Fruit fly (Drosophila melanogaster) whole organism, embryonic: ENCODE measurements around the gene Acp76A.

ENCODE experiments used
- ATbp ChIP-seq: fragments of 200-800 bp; sonication (Bioruptor generic); optimal IDR thresholded peaks from 2 replicates; lab custom pipeline; 2017; ENCODE audit warnings: missing biosample characterization, mild to moderate bottlenecking, missing genetic modification characterization, missing genetic modification reagents
- Ada2b ChIP-seq: fragments of 200-800 bp; sonication (Bioruptor generic); IDR thresholded peaks from 2 replicates; pipeline ENCODE4 v1.3.6; 2022; ENCODE audit warnings: missing biosample characterization, missing genetic modification characterization
- Awh ChIP-seq: fragments of 200-800 bp; sonication (Bioruptor generic); IDR thresholded peaks from 2 replicates; pipeline ENCODE4, ENCODE4 v1.3.6; 2022; ENCODE audit warnings: missing biosample characterization, missing genetic modification characterization
- B-H2 ChIP-seq: fragments of 200-800 bp; sonication (Bioruptor generic); optimal IDR thresholded peaks from 2 replicates; lab custom pipeline; 2018; ENCODE audit warnings: missing biosample characterization, mild to moderate bottlenecking, missing genetic modification characterization
- CG10543 ChIP-seq: fragments of 200-800 bp; sonication (Bioruptor generic); optimal IDR thresholded peaks from 3 replicates; lab custom pipeline; 2017; ENCODE audit warnings: missing biosample characterization, mild to moderate bottlenecking, missing genetic modification characterization, moderate library complexity
- CG11456 ChIP-seq: fragments of 200-800 bp; sonication (Bioruptor generic); IDR thresholded peaks from 3 replicates; pipeline ENCODE4 v1.3.6; 2022; ENCODE audit warnings: missing biosample characterization, missing genetic modification characterization
- CG1233 ChIP-seq: fragments of 200-800 bp; sonication (Bioruptor generic); optimal IDR thresholded peaks from 4 replicates; lab custom pipeline; 2018; ENCODE audit warnings: missing biosample characterization, mild to moderate bottlenecking, missing genetic modification characterization
- CG12769 ChIP-seq: fragments of 200-800 bp; sonication (Bioruptor generic); optimal IDR thresholded peaks from 2 replicates; lab custom pipeline; 2019; ENCODE audit warnings: missing biosample characterization, mild to moderate bottlenecking, missing genetic modification characterization, moderate library complexity
- CG13775 ChIP-seq: fragments of 200-800 bp; sonication (Bioruptor generic); optimal IDR thresholded peaks from 3 replicates; lab custom pipeline; 2017; ENCODE audit warnings: missing biosample characterization, mild to moderate bottlenecking, missing genetic modification characterization
- CG14441 ChIP-seq: fragments of 200-800 bp; sonication (Bioruptor generic); IDR thresholded peaks from 2 replicates; pipeline ENCODE4 v1.3.6; 2022; ENCODE audit warnings: missing biosample characterization, missing genetic modification characterization
- CG15269 ChIP-seq: fragments of 200-800 bp; sonication (Bioruptor generic); optimal IDR thresholded peaks from 2 replicates; lab custom pipeline; 2018; ENCODE audit warnings: missing biosample characterization, mild to moderate bottlenecking, missing genetic modification characterization, moderate library complexity
- CG17912 ChIP-seq: fragments of 200-800 bp; sonication (Bioruptor generic); optimal IDR thresholded peaks from 2 replicates; lab custom pipeline; 2018; ENCODE audit warnings: missing biosample characterization, mild to moderate bottlenecking, missing genetic modification characterization
- CG18011 ChIP-seq: fragments of 200-800 bp; sonication (Bioruptor generic); optimal IDR thresholded peaks from 2 replicates; lab custom pipeline; 2017; ENCODE audit warnings: missing biosample characterization, missing genetic modification characterization, mild to moderate bottlenecking, moderate library complexity, missing genotype
- CG2712 ChIP-seq: fragments of 200-800 bp; optimal IDR thresholded peaks from 3 replicates; lab custom pipeline; 2019; ENCODE audit warnings: missing biosample characterization, mild to moderate bottlenecking, missing genetic modification characterization, moderate library complexity
- CG30431 ChIP-seq: fragments of 200-800 bp; sonication (Bioruptor generic); optimal IDR thresholded peaks from 2 replicates; lab custom pipeline; 2017; ENCODE audit warnings: missing biosample characterization, missing genetic modification characterization
- CG31441 ChIP-seq: fragments of 200-800 bp; sonication (Bioruptor generic); IDR thresholded peaks from 2 replicates; pipeline ENCODE4 v1.3.6; 2022; ENCODE audit warnings: missing biosample characterization, missing genetic modification characterization
- CG4328 ChIP-seq: fragments of 200-800 bp; sonication (Bioruptor generic); optimal IDR thresholded peaks from 3 replicates; lab custom pipeline; 2017; ENCODE audit warnings: missing biosample characterization, missing genetic modification reagents, missing genetic modification characterization
- CG43689 ChIP-seq: fragments of 200-800 bp; sonication (Bioruptor generic); IDR thresholded peaks from 2 replicates; pipeline ENCODE4 v1.3.6; 2022; ENCODE audit warnings: missing biosample characterization, missing genetic modification characterization
- CG7786 ChIP-seq: fragments of 200-800 bp; sonication (Bioruptor generic); optimal IDR thresholded peaks from 2 replicates; lab custom pipeline; 2016; ENCODE audit warnings: missing biosample characterization, missing genetic modification characterization
- CG9876 ChIP-seq: fragments of 200-800 bp; sonication (Bioruptor generic); optimal IDR thresholded peaks from 2 replicates; lab custom pipeline; 2016; ENCODE audit warnings: missing biosample characterization, missing genetic modification characterization
- CrebB ChIP-seq: fragments of 200-800 bp; sonication (Bioruptor generic); optimal IDR thresholded peaks from 3 replicates; lab custom pipeline; 2018; ENCODE audit warnings: missing biosample characterization, mild to moderate bottlenecking, missing genetic modification characterization
- Dek ChIP-seq: fragments of 200-800 bp; sonication (Bioruptor generic); optimal IDR thresholded peaks from 3 replicates; lab custom pipeline; 2019; ENCODE audit warnings: missing biosample characterization, mild to moderate bottlenecking, missing genetic modification characterization, moderate library complexity
- E2f1 ChIP-seq: fragments of 200-800 bp; sonication (Bioruptor generic); IDR thresholded peaks from 2 replicates; pipeline ENCODE4 v1.3.6; 2022; ENCODE audit warnings: missing biosample characterization, missing genetic modification characterization
- H2.0 ChIP-seq: fragments of 200-800 bp; sonication (Bioruptor generic); IDR thresholded peaks from 2 replicates; pipeline ENCODE4 v1.3.6; 2022; ENCODE audit warnings: missing biosample characterization, missing genetic modification characterization
- Meics ChIP-seq: fragments of 200-800 bp; sonication (Bioruptor generic); optimal IDR thresholded peaks from 2 replicates; lab custom pipeline; 2017; ENCODE audit warnings: missing biosample characterization, mild to moderate bottlenecking, missing genetic modification characterization
- Nf-YA ChIP-seq: fragments of 200-800 bp; sonication (Bioruptor generic); IDR thresholded peaks from 2 replicates; pipeline ENCODE4 v1.3.6; 2022; ENCODE audit warnings: missing biosample characterization, missing genetic modification characterization
- Pdp1 ChIP-seq, 2 experiments: fragments of 200-800 bp; sonication (Bioruptor generic); optimal IDR thresholded peaks; 3 replicates each; lab custom pipeline; 2016; ENCODE audit warnings: missing biosample characterization in 2 of 2, missing genetic modification characterization in 2 of 2, mild to moderate bottlenecking in 1 of 2, moderate library complexity in 1 of 2
- YL-1 ChIP-seq: fragments of 200-800 bp; sonication (Bioruptor generic); optimal IDR thresholded peaks from 3 replicates; lab custom pipeline; 2017; ENCODE audit warnings: missing biosample characterization, mild to moderate bottlenecking, missing genetic modification characterization
- abd-A ChIP-seq: fragments of 200-800 bp; sonication (Bioruptor generic); optimal IDR thresholded peaks from 3 replicates; lab custom pipeline; 2019; ENCODE audit warnings: missing biosample characterization, mild to moderate bottlenecking, missing genetic modification characterization, moderate library complexity
- bab2 ChIP-seq: fragments of 200-800 bp; sonication (Bioruptor generic); optimal IDR thresholded peaks from 2 replicates; lab custom pipeline; 2016; ENCODE audit warnings: missing biosample characterization, missing genetic modification characterization
- bbx ChIP-seq: fragments of 200-800 bp; sonication (Bioruptor generic); IDR thresholded peaks from 2 replicates; pipeline ENCODE4 v1.3.6; 2022; ENCODE audit warnings: missing biosample characterization, missing genetic modification characterization; ENCODE audit not compliant: partially characterized antibody
- dmrt11E ChIP-seq: fragments of 200-800 bp; sonication (Bioruptor generic); optimal IDR thresholded peaks from 3 replicates; lab custom pipeline; 2018; ENCODE audit warnings: missing biosample characterization, mild to moderate bottlenecking, missing genetic modification characterization, moderate library complexity
- dmrt99B ChIP-seq: fragments of 200-800 bp; sonication (Bioruptor generic); optimal IDR thresholded peaks from 2 replicates; lab custom pipeline; 2018; ENCODE audit warnings: missing biosample characterization, mild to moderate bottlenecking, missing genetic modification characterization, moderate library complexity
- eyg ChIP-seq: fragments of 200-800 bp; sonication (Bioruptor generic); optimal IDR thresholded peaks from 3 replicates; lab custom pipeline; 2016; ENCODE audit warnings: missing biosample characterization, missing genetic modification characterization
- ftz-f1 ChIP-seq: fragments of 200-800 bp; sonication (Bioruptor generic); optimal IDR thresholded peaks from 2 replicates; lab custom pipeline; 2016; ENCODE audit warnings: missing biosample characterization, missing genetic modification characterization
- gcm2 ChIP-seq: fragments of 200-800 bp; sonication (Bioruptor generic); optimal IDR thresholded peaks from 2 replicates; lab custom pipeline; 2016; ENCODE audit warnings: missing biosample characterization, missing genetic modification characterization
- hbn ChIP-seq: fragments of 200-800 bp; sonication (Bioruptor generic); IDR thresholded peaks from 2 replicates; pipeline ENCODE4 v1.3.6; 2022; ENCODE audit warnings: missing biosample characterization, missing genetic modification characterization; ENCODE audit not compliant: partially characterized antibody
- jigr1 ChIP-seq: fragments of 200-800 bp; sonication (Bioruptor generic); IDR thresholded peaks from 3 replicates; pipeline ENCODE4 v1.3.6; 2022; ENCODE audit warnings: missing biosample characterization, missing genetic modification characterization
- kah ChIP-seq: fragments of 200-800 bp; sonication (Bioruptor generic); optimal IDR thresholded peaks from 2 replicates; lab custom pipeline; 2018; ENCODE audit warnings: missing biosample characterization, mild to moderate bottlenecking, missing genetic modification characterization
- nerfin-1 ChIP-seq: fragments of 200-800 bp; sonication (Bioruptor generic); optimal IDR thresholded peaks from 3 replicates; lab custom pipeline; 2019; ENCODE audit warnings: missing biosample characterization, mild to moderate bottlenecking, missing genetic modification characterization, moderate library complexity
- nom ChIP-seq: fragments of 200-800 bp; sonication (Bioruptor generic); optimal IDR thresholded peaks from 2 replicates; lab custom pipeline; 2017; ENCODE audit warnings: missing biosample characterization, missing genetic modification characterization, mild to moderate bottlenecking, moderate library complexity, missing genetic modification reagents
- pho ChIP-seq: fragments of 200-800 bp; sonication (Bioruptor generic); optimal IDR thresholded peaks from 2 replicates; lab custom pipeline; 2016; ENCODE audit warnings: missing biosample characterization, missing genetic modification characterization
- repo ChIP-seq: fragments of 200-800 bp; sonication (Bioruptor generic); optimal IDR thresholded peaks from 2 replicates; lab custom pipeline; 2016; ENCODE audit warnings: missing biosample characterization, missing genetic modification characterization
- rib ChIP-seq: fragments of 200-800 bp; sonication (Bioruptor generic); IDR thresholded peaks from 2 replicates; pipeline ENCODE4 v1.3.6; 2022; ENCODE audit warnings: missing biosample characterization, missing genetic modification characterization
- salm ChIP-seq: fragments of 200-800 bp; sonication (Bioruptor generic); optimal IDR thresholded peaks from 2 replicates; lab custom pipeline; 2018; ENCODE audit warnings: missing biosample characterization, mild to moderate bottlenecking, missing genetic modification characterization
- sim ChIP-seq: fragments of 200-800 bp; sonication (Bioruptor generic); IDR thresholded peaks from 2 replicates; pipeline ENCODE4 v1.3.6; 2022; ENCODE audit warnings: missing biosample characterization, missing genetic modification characterization
- sqz ChIP-seq: fragments of 200-800 bp; sonication (Bioruptor generic); optimal IDR thresholded peaks from 3 replicates; lab custom pipeline; 2018; ENCODE audit warnings: missing biosample characterization, mild to moderate bottlenecking, missing genetic modification characterization
- trem ChIP-seq: fragments of 200-800 bp; optimal IDR thresholded peaks from 3 replicates; lab custom pipeline; 2019; ENCODE audit warnings: missing biosample characterization, mild to moderate bottlenecking, missing genetic modification characterization, moderate library complexity
- yki ChIP-seq: fragments of >200 bp; optimal IDR thresholded peaks from 3 replicates; lab custom pipeline; 2018
- zfh2 ChIP-seq: fragments of 200-800 bp; sonication (Bioruptor generic); optimal IDR thresholded peaks from 2 replicates; lab custom pipeline; 2016; ENCODE audit warnings: missing biosample characterization, missing genetic modification characterization

Gene Acp76A

DNA sequence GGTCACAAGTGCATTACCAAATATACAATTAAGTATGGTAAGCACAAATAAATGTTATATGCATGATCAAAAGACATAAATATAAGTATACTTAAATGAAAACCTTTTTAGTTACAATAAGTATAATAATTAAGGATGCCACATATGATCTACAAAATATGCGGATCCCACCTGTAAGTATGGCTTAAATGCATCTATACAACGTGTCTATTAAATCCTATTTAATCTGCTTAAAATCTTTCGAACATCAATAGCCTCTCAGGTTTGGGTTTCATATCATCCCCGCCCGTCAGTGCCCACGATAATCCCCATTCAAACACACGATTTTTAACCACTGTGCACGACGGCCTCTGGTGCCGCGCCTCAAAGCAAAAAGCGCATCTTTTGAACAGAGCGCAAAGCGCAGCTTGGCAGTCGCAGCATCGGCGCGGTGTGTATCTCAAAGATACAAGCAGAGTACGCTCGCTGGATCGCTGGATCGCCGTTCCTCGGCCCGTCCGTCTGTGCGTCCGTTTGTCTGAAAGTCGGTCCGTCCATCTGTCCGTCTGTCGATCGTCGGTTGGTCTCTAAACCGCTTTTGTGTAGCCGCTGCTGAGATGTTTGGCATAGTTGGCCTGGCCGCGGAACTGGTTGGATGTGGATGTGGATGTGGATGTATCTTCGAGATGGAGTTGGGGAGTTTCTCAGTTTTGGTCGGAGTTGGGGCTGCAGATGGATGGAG is 10.0 kb downstream of the Acp76A start (continued):
- TF ChIP-seq bab2 (GFP tag; lab: Kevin White, UChicago): no peak
- TF ChIP-seq hbn (GFP tag; lab: Robert Waterston, UW): no peak
- TF ChIP-seq Dek (tag; lab: Kevin White, UChicago): no peak
- no peak for TF ChIP-seq gcm2 (GFP tag; lab: Kevin White, UChicago)
- TF ChIP-seq sqz (GFP tag; lab: Kevin White, UChicago): no peak
- TF ChIP-seq CG12769 (tag; lab: Kevin White, UChicago): peak; percentile 26
- no peak for TF ChIP-seq ftz-f1 (GFP tag; lab: Kevin White, UChicago)
- TF ChIP-seq ATbp (GFP tag; lab: Kevin White, UChicago): peak; percentile 14
- no peak for TF ChIP-seq CG13775
- peak; percentile 30 for TF ChIP-seq dmrt11E (tag; lab: Kevin White, UChicago)
- no peak for TF ChIP-seq trem (tag; lab: Kevin White, UChicago)
- TF ChIP-seq B-H2: no peak
- TF ChIP-seq repo (GFP tag; lab: Kevin White, UChicago): no peak
- no peak for TF ChIP-seq CrebB (tag; lab: Kevin White, UChicago)
- no peak for TF ChIP-seq sim (GFP tag; lab: Robert Waterston, UW)
- no peak for TF ChIP-seq H2.0
- TF ChIP-seq CG18011 (GFP tag; lab: Kevin White, UChicago): no peak
- no peak for TF ChIP-seq Pdp1 (GFP tag; optimal IDR thresholded peaks at IDR 0.05; lab: Kevin White, UChicago)
- no peak for TF ChIP-seq CG11456 (GFP tag; lab: Robert Waterston, UW)
- TF ChIP-seq CG9876 (GFP tag; lab: Kevin White, UChicago): no peak
- peak; percentile 53 for TF ChIP-seq CG2712
- no peak for TF ChIP-seq eyg
- TF ChIP-seq YL-1 (GFP tag; lab: Kevin White, UChicago): no peak
- no peak for TF ChIP-seq CG1233 (GFP tag; lab: Kevin White, UChicago)
- TF ChIP-seq CG7786: no peak
- no peak for TF ChIP-seq CG17912 (GFP tag; lab: Kevin White, UChicago)
- no peak for TF ChIP-seq nerfin-1 (tag; lab: Kevin White, UChicago)
- TF ChIP-seq salm (tag; lab: Kevin White, UChicago): peak; percentile 6
- TF ChIP-seq Ada2b (GFP tag; lab: Robert Waterston, UW): 0 out of 2 replicates have a peak, but pooled peaks have one; percentile 17
- TF ChIP-seq CG43689: no peak
- peak; percentile 26; the same call in 1 of the 2 replicates for TF ChIP-seq Awh (GFP tag; lab: Robert Waterston, UW)
- TF ChIP-seq Nf-YA (GFP tag; lab: Robert Waterston, UW): no peak
- peak; percentile 29; the same call in 1 of the 2 replicates for TF ChIP-seq bbx (GFP tag; lab: Robert Waterston, UW)
- no peak for TF ChIP-seq abd-A (tag; lab: Kevin White, UChicago)
- no peak for TF ChIP-seq E2f1 (GFP tag; lab: Robert Waterston, UW)
- TF ChIP-seq CG10543 (GFP tag; lab: Kevin White, UChicago): no peak
- peak; percentile 17 for TF ChIP-seq CG15269
- no peak for TF ChIP-seq yki (lab: Kevin White, UChicago)
- TF ChIP-seq CG31441 (GFP tag; lab: Robert Waterston, UW): peak; percentile 61; the same call in 1 of the 2 replicates
- no peak for TF ChIP-seq CG30431
- no peak for TF ChIP-seq Meics (GFP tag; lab: Kevin White, UChicago)
- no peak for TF ChIP-seq CG4328 (GFP tag; lab: Kevin White, UChicago)
- TF ChIP-seq nom (GFP tag; lab: Kevin White, UChicago): peak; percentile 54
- TF ChIP-seq kah (GFP tag; lab: Kevin White, UChicago): no peak
- TF ChIP-seq rib: no peak; the same call in 1 of the 2 replicates
- TF ChIP-seq jigr1 (GFP tag; lab: Robert Waterston, UW): no peak
- TF ChIP-seq pho (GFP tag; lab: Kevin White, UChicago): no peak
- no peak for TF ChIP-seq CG14441 (GFP tag; lab: Robert Waterston, UW)
- peak; percentile 60 for TF ChIP-seq dmrt99B (tag; lab: Kevin White, UChicago)
- no peak for TF ChIP-seq zfh2 (GFP tag; lab: Kevin White, UChicago)
